Worm (Caenorhabditis elegans) whole organism, midembryonic: ENCODE data around the gene gex-5.

Experiments used
- T22C8.4 ChIP-seq: fragments of 200-800 bp; sonication (Bioruptor generic); IDR thresholded peaks from 2 replicates; pipeline ENCODE4 v1.3.6; 2022; ENCODE audit warnings: missing genetic modification characterization, missing compliant biosample characterization
- flt-1 ChIP-seq: fragments of 200-800 bp; sonication (Bioruptor generic); IDR thresholded peaks from 2 replicates; pipeline ENCODE4 v1.3.6; 2022; ENCODE audit warnings: missing genetic modification characterization, missing compliant biosample characterization
- med-1 ChIP-seq: sonication (generic microtip); optimal IDR thresholded peaks from 2 replicates; lab custom pipeline; 2017; ENCODE audit warnings: missing genetic modification characterization, mild to moderate bottlenecking, missing compliant biosample characterization, antibody characterized with exemption, missing genetic modification reagents; ENCODE audit not compliant: insufficient read depth

DNA sequence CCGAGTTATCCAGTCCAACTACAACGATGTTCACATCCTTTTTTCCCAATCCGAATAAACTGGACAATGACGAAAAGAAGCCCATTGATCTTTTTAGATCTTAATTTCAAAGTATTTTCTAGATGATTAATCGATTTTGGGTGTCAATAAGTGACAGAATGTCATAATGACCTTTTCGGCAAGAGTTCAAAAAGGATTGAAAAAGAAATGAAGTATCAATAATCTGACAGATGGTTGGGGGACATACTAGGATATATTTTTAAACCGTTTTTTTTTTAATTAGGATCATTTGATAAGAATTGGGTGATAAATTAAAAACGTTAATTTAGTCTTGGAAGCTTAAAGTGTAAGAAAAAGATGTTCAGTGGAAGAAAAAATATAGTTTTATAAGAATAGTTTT is 32.9 kb upstream of the gex-5 start, which contains the start of gene arl-6:
- no peak for TF ChIP-seq med-1 (GFP tag; lab: Kevin White, UChicago)
- TF ChIP-seq flt-1 (GFP tag; lab: Robert Waterston, UW): no peak
- TF ChIP-seq T22C8.4 (GFP tag; lab: Robert Waterston, UW): no peak
